Worm (Caenorhabditis elegans): Measurements from ENCODE around the gene pin-2.

- TF ChIP-seq him-1 (tag; optimal IDR thresholded peaks at IDR 0.05), result no peak
- TF ChIP-seq dao-5 (tag; optimal IDR thresholded peaks at IDR 0.05), result no peak
These were observed 7.7 kb upstream of the pin-2 start for ce11 chrIV:12785988-12786387.

Data from whole organism, L4/young adult.